Worm (Caenorhabditis elegans): ENCODE results near the gene F11C7.7.
A peak's percentile ranks its signal among the peaks of the same experiment; 100 is the strongest.

Gene F11C7.7

ce11 chrX:17398293-17398692 lies at the start of gene F11C7.7:
Gene F11C7.7, plus strand, starts transcription at chrX:17398593.
- TF ChIP-seq aha-1 (tag; optimal IDR thresholded peaks at IDR 0.05) (no peak), unc-86 (tag; optimal IDR thresholded peaks at IDR 0.05) (no peak), C34B4.2 (tag; optimal IDR thresholded peaks at IDR 0.05) (no peak), lin-39 (tag; optimal IDR thresholded peaks at IDR 0.05) (no peak), hlh-4 (tag; optimal IDR thresholded peaks at IDR 0.05) (no peak), fkh-8 (tag; optimal IDR thresholded peaks at IDR 0.05) (no peak), nhr-11 (tag; optimal IDR thresholded peaks at IDR 0.05) (no peak), lin-35 (GFP tag; optimal IDR thresholded peaks at IDR 0.05) (no peak), sup-37 (GFP tag; optimal IDR thresholded peaks at IDR 0.05) (no peak), nhr-76 (tag; optimal IDR thresholded peaks at IDR 0.05) (no peak), ceh-8 (GFP tag; optimal IDR thresholded peaks at IDR 0.05) (no peak), ces-1 (GFP tag; optimal IDR thresholded peaks at IDR 0.05) (no peak), nhr-84 (tag; optimal IDR thresholded peaks at IDR 0.05) (no peak), ceh-82 (tag; optimal IDR thresholded peaks at IDR 0.05) (no peak), pag-3 (tag; optimal IDR thresholded peaks at IDR 0.05; ENCODE audit: borderline replicate concordance, insufficient read depth) (no peak), dpl-1 (GFP tag; optimal IDR thresholded peaks at IDR 0.05) (no peak), blmp-1 (tag; optimal IDR thresholded peaks at IDR 0.05) (no peak), alr-1 (tag; optimal IDR thresholded peaks at IDR 0.05; ENCODE audit: borderline replicate concordance) (no peak), mef-2 (tag; optimal IDR thresholded peaks at IDR 0.05) (no peak), fos-1 (tag; optimal IDR thresholded peaks at IDR 0.05) (no peak)

DNA sequence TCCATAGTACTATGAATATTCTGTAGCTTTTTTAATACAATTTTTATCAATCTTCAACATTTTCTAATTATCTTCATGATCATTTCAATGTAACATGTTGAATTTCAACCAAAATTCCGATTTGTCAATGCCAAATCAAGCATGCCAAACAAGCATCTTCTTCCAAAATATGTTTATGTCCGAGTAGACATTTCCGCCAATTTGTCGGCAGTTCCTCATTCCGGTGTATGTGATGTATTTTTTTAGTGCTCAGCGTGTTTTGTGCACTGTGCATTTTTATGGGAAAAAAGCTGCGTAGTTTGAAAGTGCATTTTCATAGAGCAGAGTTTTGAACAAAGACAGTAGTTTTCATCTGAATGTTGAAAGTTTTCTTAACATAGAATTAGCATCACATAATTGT lies 49.0 kb upstream of the F11C7.7 start:
- TF ChIP-seq nhr-20 (tag; optimal IDR thresholded peaks at IDR 0.05), result no peak
- TF ChIP-seq skn-1 (tag; optimal IDR thresholded peaks at IDR 0.05), result no peak
- TF ChIP-seq ceh-90 (tag; optimal IDR thresholded peaks at IDR 0.05), result no peak
- TF ChIP-seq lin-14 (GFP tag; optimal IDR thresholded peaks at IDR 0.05), result no peak
- no peak for TF ChIP-seq tbx-2 (tag; optimal IDR thresholded peaks at IDR 0.05)
- TF ChIP-seq efl-3 (GFP tag; optimal IDR thresholded peaks at IDR 0.05), result no peak
- no peak for TF ChIP-seq F16B12.6 (tag; optimal IDR thresholded peaks at IDR 0.05)
- no peak for TF ChIP-seq lin-35 (GFP tag; optimal IDR thresholded peaks at IDR 0.05)
- no peak for TF ChIP-seq elt-2 (tag; optimal IDR thresholded peaks at IDR 0.05)
- TF ChIP-seq nhr-77 (tag; optimal IDR thresholded peaks at IDR 0.05), result no peak
- no peak for TF ChIP-seq elt-3 (tag; optimal IDR thresholded peaks at IDR 0.05)
- TF ChIP-seq egl-27 (tag; optimal IDR thresholded peaks at IDR 0.05), result no peak
- TF ChIP-seq ceh-63 (GFP tag; optimal IDR thresholded peaks at IDR 0.05), result no peak
- no peak for TF ChIP-seq xbp-1 (tag; optimal IDR thresholded peaks at IDR 0.05)
- no peak for TF ChIP-seq snu-23 (GFP tag; optimal IDR thresholded peaks at IDR 0.05)
- TF ChIP-seq C04F5.9 (tag; optimal IDR thresholded peaks at IDR 0.05), result no peak
- TF ChIP-seq ztf-11 (tag; optimal IDR thresholded peaks at IDR 0.05), result no peak
- no peak for TF ChIP-seq nhr-85 (tag)
- no peak for TF ChIP-seq vab-15 (tag; optimal IDR thresholded peaks at IDR 0.05)

ce11 chrX:17352098-17352497 lies 46.3 kb upstream of the F11C7.7 start:
- TF ChIP-seq nhr-76 (tag; optimal IDR thresholded peaks at IDR 0.05) (no peak), nhr-20 (tag; optimal IDR thresholded peaks at IDR 0.05) (no peak), mep-1 (tag; optimal IDR thresholded peaks at IDR 0.05) (no peak), lin-14 (GFP tag; optimal IDR thresholded peaks at IDR 0.05) (peak; percentile 50), fkh-4 (tag; optimal IDR thresholded peaks at IDR 0.05; ENCODE audit: borderline replicate concordance) (no peak), aly-2 (tag; optimal IDR thresholded peaks at IDR 0.05) (no peak), ces-1 (GFP tag; optimal IDR thresholded peaks at IDR 0.05) (peak; percentile 13), lin-39 (tag; optimal IDR thresholded peaks at IDR 0.05) (no peak), hlh-4 (tag; optimal IDR thresholded peaks at IDR 0.05) (no peak), unc-30 (tag; optimal IDR thresholded peaks at IDR 0.05) (no peak), skn-1 (tag; optimal IDR thresholded peaks at IDR 0.05) (no peak), sox-4 (tag; optimal IDR thresholded peaks at IDR 0.05) (no peak), fkh-10 (GFP tag; optimal IDR thresholded peaks at IDR 0.05) (peak; percentile 94), F16B12.6 (tag; optimal IDR thresholded peaks at IDR 0.05) (no peak), hlh-17 (GFP tag; optimal IDR thresholded peaks at IDR 0.05; ENCODE audit: borderline replicate concordance) (no peak), tbx-2 (tag; optimal IDR thresholded peaks at IDR 0.05) (no peak), ceh-63 (GFP tag; optimal IDR thresholded peaks at IDR 0.05) (no peak), ztf-4 (tag; optimal IDR thresholded peaks at IDR 0.05) (no peak), ama-1 (optimal IDR thresholded peaks at IDR 0.05) (no peak), grh-1 (GFP tag; IDR thresholded peaks at IDR 0.05) (no peak), lsy-2 (tag; optimal IDR thresholded peaks at IDR 0.05) (no peak)

All from whole organism, L1 larva.